Fruit fly (Drosophila melanogaster): ENCODE measurements around the gene Cyp9f2.
A peak's percentile ranks its signal among the peaks of the same experiment; 100 is the strongest.

Cyp9f2 gene

dm6 chr3R:12378200-12378599 lies 27.6 kb downstream of the Cyp9f2 start, which contains the start of gene GstD7:
Gene GstD7 (plus strand): TSS chr3R:12378500.
- no peak for TF ChIP-seq rn (GFP tag; IDR thresholded peaks at IDR 0.05)

dm6 chr3R:12376828-12377227 lies 29.0 kb downstream of the Cyp9f2 start, which contains the start of gene GstD6:
Gene GstD6 (plus strand): TSS chr3R:12377128.
- TF ChIP-seq CG17806 (tag; optimal IDR thresholded peaks at IDR 0.05): no peak
- TF ChIP-seq Ets98B (GFP tag; IDR thresholded peaks at IDR 0.05): no peak
- no peak for TF ChIP-seq CG4496 (GFP tag; IDR thresholded peaks at IDR 0.05)
- TF ChIP-seq CG9948 (tag; optimal IDR thresholded peaks at IDR 0.05): no peak
- TF ChIP-seq CG34367 (tag; optimal IDR thresholded peaks at IDR 0.05): no peak

dm6 chr3R:12375258-12375783 lies 30.5 kb downstream of the Cyp9f2 start, which contains the start of gene GstD5:
Gene GstD5 (plus strand): TSS chr3R:12375733.
- TF ChIP-seq EcR (GFP tag; optimal IDR thresholded peaks at IDR 0.05) (peak; percentile 76), D1 (tag; optimal IDR thresholded peaks at IDR 0.05) (no peak), CG12605 (GFP tag; IDR thresholded peaks at IDR 0.05) (no peak), CG32121 (GFP tag; IDR thresholded peaks at IDR 0.05) (no peak)

- TF ChIP-seq EcR (GFP tag; optimal IDR thresholded peaks at IDR 0.05) (peak; percentile 21), CG32121 (GFP tag; IDR thresholded peaks at IDR 0.05) (no peak)
Observed at dm6 chr3R:12373800-12374199, 32.0 kb downstream of the Cyp9f2 start, which contains the start of gene GstD4. Gene GstD4 (plus strand): TSS chr3R:12374100.

- TF ChIP-seq EcR (GFP tag; optimal IDR thresholded peaks at IDR 0.05): peak; percentile 25
- TF ChIP-seq CG12605 (GFP tag; IDR thresholded peaks at IDR 0.05): no peak
Observed at dm6 chr3R:12372800-12373199, 33.0 kb downstream of the Cyp9f2 start, which contains the start of gene GstD3. Gene GstD3 (plus strand): TSS chr3R:12373068.

- TF ChIP-seq CG13204 (GFP tag; optimal IDR thresholded peaks at IDR 0.05) (no peak), Pif1A (GFP tag; optimal IDR thresholded peaks at IDR 0.05) (no peak), CG8301 (tag; optimal IDR thresholded peaks at IDR 0.05) (no peak)
Observed at dm6 chr3R:12371671-12372070, 34.2 kb downstream of the Cyp9f2 start, which contains the start of gene GstD2. Gene GstD2 (plus strand): TSS chr3R:12371971.

- no peak for TF ChIP-seq Pif1A (GFP tag; optimal IDR thresholded peaks at IDR 0.05)
- no peak for TF ChIP-seq Ets98B (GFP tag; IDR thresholded peaks at IDR 0.05)
- TF ChIP-seq CG17806 (tag; optimal IDR thresholded peaks at IDR 0.05): no peak
- TF ChIP-seq CG12605 (GFP tag; IDR thresholded peaks at IDR 0.05): peak; percentile 10; the same call in 1 of the 2 replicates
- no peak for TF ChIP-seq D1 (tag; optimal IDR thresholded peaks at IDR 0.05)
- TF ChIP-seq EcR (GFP tag; optimal IDR thresholded peaks at IDR 0.05): peak; percentile 84
Observed at dm6 chr3R:12370643-12370995, 35.2 kb downstream of the Cyp9f2 start.

- TF ChIP-seq CG13204 (GFP tag; optimal IDR thresholded peaks at IDR 0.05) (no peak), Snoo (tag; optimal IDR thresholded peaks at IDR 0.05) (no peak), CG32121 (GFP tag; IDR thresholded peaks at IDR 0.05) (no peak), CG4496 (GFP tag; IDR thresholded peaks at IDR 0.05) (no peak), CG34367 (tag; optimal IDR thresholded peaks at IDR 0.05) (no peak), gl (tag; optimal IDR thresholded peaks at IDR 0.05) (no peak), CG12605 (GFP tag; IDR thresholded peaks at IDR 0.05) (no peak), rn (GFP tag; IDR thresholded peaks at IDR 0.05) (no peak), CG8159 (tag; optimal IDR thresholded peaks at IDR 0.05) (no peak), EcR (GFP tag; optimal IDR thresholded peaks at IDR 0.05) (no peak), CG17806 (tag; optimal IDR thresholded peaks at IDR 0.05) (no peak), CG10348 (GFP tag; IDR thresholded peaks at IDR 0.05) (no peak), Ets98B (GFP tag; IDR thresholded peaks at IDR 0.05) (no peak), CG9948 (tag; optimal IDR thresholded peaks at IDR 0.05) (no peak), Pif1A (GFP tag; optimal IDR thresholded peaks at IDR 0.05) (no peak), CG8301 (tag; optimal IDR thresholded peaks at IDR 0.05) (no peak), CG14655 (GFP tag; optimal IDR thresholded peaks at IDR 0.05) (no peak)
Observed at dm6 chr3R:12369793-12370642, 35.8 kb downstream of the Cyp9f2 start.

All from whole organism, pupa.